Fruit fly (Drosophila melanogaster) whole organism, wandering third instar larva: ENCODE results near the gene PolA1.

Experiments used
- Dfd ChIP-seq: fragments of >200 bp; optimal IDR thresholded peaks from 2 replicates; lab custom pipeline; 2017; ENCODE audit warnings: missing biosample characterization, missing genetic modification characterization
- OdsH ChIP-seq: fragments of 200-800 bp; sonication (Bioruptor generic); optimal IDR thresholded peaks from 2 replicates; lab custom pipeline; 2016; ENCODE audit warnings: missing biosample characterization, mild to moderate bottlenecking, missing genetic modification characterization
- foxo ChIP-seq, 2 experiments: fragments of 200-800 bp; sonication (Bioruptor generic); optimal IDR thresholded peaks; 2 replicates in 1 of 2; 3 replicates in 1 of 2; lab custom pipeline; 2016 to 2017; ENCODE audit warnings: missing biosample characterization in 2 of 2, missing genetic modification characterization in 2 of 2
- fru ChIP-seq: fragments of 200-800 bp; sonication (Bioruptor generic); optimal IDR thresholded peaks from 3 replicates; lab custom pipeline; 2016; ENCODE audit warnings: missing biosample characterization, mild to moderate bottlenecking, missing genetic modification characterization
- pan ChIP-seq: fragments of >200 bp; optimal IDR thresholded peaks from 2 replicates; lab custom pipeline; 2017

DNA sequence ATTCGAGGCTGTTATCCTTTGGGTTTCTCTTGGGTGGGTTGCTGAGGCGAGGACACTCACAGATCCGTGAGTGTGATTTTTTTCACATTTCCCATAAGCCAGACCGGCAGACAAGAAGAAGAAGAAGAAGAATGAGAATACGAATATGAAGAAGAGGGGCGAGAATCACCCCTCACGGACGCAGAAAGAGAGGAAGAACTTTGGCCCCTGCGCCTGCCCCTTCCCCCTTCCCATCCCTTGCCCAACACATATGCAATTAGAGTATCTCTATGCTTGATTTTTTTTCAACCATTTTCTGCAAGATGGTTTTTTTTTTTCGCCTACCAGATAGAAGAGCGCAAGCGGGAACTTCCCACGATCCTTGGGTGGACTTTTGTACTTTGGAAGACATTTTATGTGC lies 36.9 kb downstream of the PolA1 start:
- TF ChIP-seq pan = no peak
- no peak for TF ChIP-seq foxo (GFP tag; optimal IDR thresholded peaks at IDR 0.05; lab: Kevin White, UChicago)
- TF ChIP-seq fru (GFP tag; lab: Kevin White, UChicago) = no peak
- TF ChIP-seq Dfd (GFP tag; lab: Kevin White, UChicago) = no peak
- TF ChIP-seq OdsH (GFP tag; lab: Kevin White, UChicago) = no peak
